Fruit fly (Drosophila melanogaster) whole organism, adult: ENCODE results near the gene kin17.
A peak's percentile ranks its signal among the peaks of the same experiment; 100 is the strongest.

Experiments
- CG11617 ChIP-seq: fragments of 200-800 bp; sonication (Bioruptor generic); optimal IDR thresholded peaks from 2 replicates; lab custom pipeline; 2017; ENCODE audit warnings: mild to moderate bottlenecking, missing biosample characterization, missing genetic modification reagents, missing genetic modification characterization
- CG12768 ChIP-seq: fragments of 200-800 bp; sonication (Bioruptor generic); optimal IDR thresholded peaks from 2 replicates; lab custom pipeline; 2017; ENCODE audit warnings: missing biosample characterization, missing genetic modification characterization, mild to moderate bottlenecking, moderate library complexity, missing genetic modification reagents
- CG14711 ChIP-seq: fragments of 200-800 bp; sonication (Bioruptor generic); optimal IDR thresholded peaks from 2 replicates; lab custom pipeline; 2018; ENCODE audit warnings: missing biosample characterization, mild to moderate bottlenecking, missing genetic modification characterization, moderate library complexity
- CG1620 ChIP-seq: fragments of 200-800 bp; sonication (Bioruptor generic); optimal IDR thresholded peaks from 2 replicates; lab custom pipeline; 2016; ENCODE audit warnings: missing biosample characterization, missing genetic modification characterization
- CG33017 ChIP-seq: fragments of 200-800 bp; sonication (Bioruptor generic); optimal IDR thresholded peaks from 2 replicates; lab custom pipeline; 2018; ENCODE audit warnings: missing biosample characterization, mild to moderate bottlenecking, missing genetic modification characterization, moderate library complexity
- CG5204 ChIP-seq: fragments of 200-800 bp; sonication (Bioruptor generic); optimal IDR thresholded peaks from 2 replicates; lab custom pipeline; 2016; ENCODE audit warnings: missing biosample characterization, missing genetic modification characterization
- CG7045 ChIP-seq: fragments of 200-800 bp; sonication (Bioruptor generic); optimal IDR thresholded peaks from 2 replicates; lab custom pipeline; 2017; ENCODE audit warnings: missing biosample characterization, mild to moderate bottlenecking, missing genetic modification characterization
- CG7101 ChIP-seq: fragments of 200-800 bp; sonication (Bioruptor generic); optimal IDR thresholded peaks from 2 replicates; lab custom pipeline; 2018; ENCODE audit warnings: missing biosample characterization, mild to moderate bottlenecking, missing genetic modification characterization, moderate library complexity
- Clk ChIP-seq: fragments of 200-800 bp; sonication (Bioruptor generic); optimal IDR thresholded peaks from 2 replicates; lab custom pipeline; 2017; ENCODE audit warnings: missing biosample characterization, missing genetic modification characterization
- Crg-1 ChIP-seq: fragments of 200-800 bp; sonication (Bioruptor generic); optimal IDR thresholded peaks from 2 replicates; lab custom pipeline; 2016; ENCODE audit warnings: missing biosample characterization, missing genetic modification characterization
- Hr96 ChIP-seq: fragments of 200-800 bp; sonication (Bioruptor generic); optimal IDR thresholded peaks from 2 replicates; lab custom pipeline; 2016; ENCODE audit warnings: missing biosample characterization, missing genetic modification characterization
- Mnt ChIP-seq: fragments of 200-800 bp; sonication (Bioruptor generic); optimal IDR thresholded peaks from 2 replicates; lab custom pipeline; 2016; ENCODE audit warnings: missing biosample characterization, mild to moderate bottlenecking, missing genetic modification characterization
- bab1 ChIP-seq: fragments of 200-800 bp; sonication (Bioruptor generic); optimal IDR thresholded peaks from 3 replicates; lab custom pipeline; 2019; ENCODE audit warnings: missing biosample characterization, mild to moderate bottlenecking, missing genetic modification characterization, moderate library complexity
- cic ChIP-seq: fragments of 200-800 bp; sonication (Bioruptor generic); optimal IDR thresholded peaks from 2 replicates; lab custom pipeline; 2017; ENCODE audit warnings: missing biosample characterization, mild to moderate bottlenecking, missing genetic modification characterization, moderate library complexity
- cnc ChIP-seq, 2 experiments: fragments of >200 bp; optimal IDR thresholded peaks; 2 replicates each; lab custom pipeline; 2017
- kay ChIP-seq: fragments of 200-800 bp; sonication (Bioruptor generic); peaks from one replicate; lab custom pipeline; 2016; ENCODE audit warnings: missing biosample characterization, missing genetic modification characterization, borderline replicate concordance
- ovo ChIP-seq: fragments of 200-800 bp; sonication (Bioruptor generic); optimal IDR thresholded peaks from 2 replicates; lab custom pipeline; 2016; ENCODE audit warnings: missing biosample characterization, missing genetic modification characterization
- pad ChIP-seq: fragments of 200-800 bp; sonication (Bioruptor generic); optimal IDR thresholded peaks from 3 replicates; lab custom pipeline; 2017; ENCODE audit warnings: missing biosample characterization, missing genetic modification characterization, mild to moderate bottlenecking, moderate library complexity, missing genetic modification reagents
- tj ChIP-seq: fragments of 200-800 bp; sonication (Bioruptor generic); optimal IDR thresholded peaks from 3 replicates; lab custom pipeline; 2017; ENCODE audit warnings: missing biosample characterization, mild to moderate bottlenecking, missing genetic modification characterization, moderate library complexity
- toe ChIP-seq: fragments of 200-800 bp; sonication (Bioruptor generic); optimal IDR thresholded peaks from 2 replicates; lab custom pipeline; 2016; ENCODE audit warnings: missing biosample characterization, missing genetic modification characterization

kin17 gene

dm6 chr3L:20353149-20353548 is 3.5 kb upstream of the kin17 start, which contains the start of gene CG5618:
Gene CG5618 (plus strand): TSS chr3L:20353449.
- no peak for TF ChIP-seq bab1 (GFP tag; lab: Kevin White, UChicago)
- TF ChIP-seq CG11617 = no peak
- TF ChIP-seq cnc (optimal IDR thresholded peaks at IDR 0.05; lab: Kevin White, UChicago) = no peak
- no peak for TF ChIP-seq Mnt (GFP tag; lab: Kevin White, UChicago)
- TF ChIP-seq tj (GFP tag; lab: Kevin White, UChicago) = no peak
- TF ChIP-seq Crg-1 = no peak

DNA sequence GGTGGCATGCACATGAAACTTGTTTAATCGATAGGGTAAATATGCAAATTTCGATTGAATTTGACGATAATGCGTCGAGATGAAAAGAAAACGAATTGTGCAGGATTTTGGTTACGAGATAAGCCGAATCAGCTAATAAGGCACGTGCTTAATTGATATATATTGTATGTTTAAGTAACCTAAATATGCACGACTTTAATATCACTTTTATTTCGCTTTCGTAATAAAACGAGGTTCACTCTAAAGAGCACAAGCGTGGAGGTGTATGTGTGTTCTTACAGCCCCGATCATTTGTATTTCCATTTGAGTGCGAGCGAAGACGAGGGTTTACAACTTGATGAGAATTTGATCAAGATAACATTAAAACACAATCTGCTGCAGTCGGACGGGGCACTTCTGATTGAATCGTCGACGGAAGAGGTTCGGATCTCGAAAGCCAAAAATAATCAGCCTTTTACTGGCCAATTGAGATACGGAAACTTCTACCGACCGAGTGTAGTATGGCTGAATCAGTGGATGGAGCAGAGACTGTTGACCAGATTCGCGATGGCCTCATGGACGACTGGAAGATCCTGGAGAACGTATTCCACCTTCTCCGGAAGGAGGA is 2.8 kb upstream of the kin17 start:
- peak; percentile 81 for TF ChIP-seq cic (GFP tag; lab: Kevin White, UChicago)
- peak; percentile 9 for TF ChIP-seq CG12768 (GFP tag; lab: Kevin White, UChicago)
- no peak for TF ChIP-seq CG1620 (GFP tag; lab: Kevin White, UChicago)
- TF ChIP-seq CG14711 (tag; lab: Kevin White, UChicago) = peak; percentile 12
- no peak for TF ChIP-seq toe (GFP tag; lab: Kevin White, UChicago)
- TF ChIP-seq tj (GFP tag; lab: Kevin White, UChicago) = peak; percentile 10
- no peak for TF ChIP-seq cnc (optimal IDR thresholded peaks at IDR 0.05; lab: Kevin White, UChicago)
- TF ChIP-seq Hr96 (GFP tag; lab: Kevin White, UChicago) = no peak
- peak; percentile 54 for TF ChIP-seq CG7045 (GFP tag; lab: Kevin White, UChicago)
- TF ChIP-seq Mnt (GFP tag; lab: Kevin White, UChicago) = peak; percentile 30
- peak; percentile 19 for TF ChIP-seq pad (GFP tag; lab: Kevin White, UChicago)
- no peak for TF ChIP-seq ovo (GFP tag; lab: Kevin White, UChicago)
- TF ChIP-seq CG11617 = peak; percentile 43
- TF ChIP-seq CG5204 = no peak
- peak; percentile 79 for TF ChIP-seq CG7101 (tag; lab: Kevin White, UChicago)
- no peak for TF ChIP-seq bab1 (GFP tag; lab: Kevin White, UChicago)
- TF ChIP-seq CG33017 (tag; lab: Kevin White, UChicago) = peak; percentile 68
- no peak for TF ChIP-seq Clk (GFP tag; lab: Kevin White, UChicago)
- peak; percentile 83 for TF ChIP-seq kay (GFP tag; lab: Kevin White, UChicago)
- no peak for TF ChIP-seq Crg-1

- TF ChIP-seq ovo (GFP tag; lab: Kevin White, UChicago) (no peak), Crg-1 (no peak), cnc (optimal IDR thresholded peaks at IDR 0.05; lab: Kevin White, UChicago) (no peak), pad (GFP tag; lab: Kevin White, UChicago) (no peak), tj (GFP tag; lab: Kevin White, UChicago) (no peak), kay (GFP tag; lab: Kevin White, UChicago) (no peak), CG7101 (tag; lab: Kevin White, UChicago) (no peak)
These were observed 2.2 kb upstream of the kin17 start for dm6 chr3L:20354363-20354762.

dm6 chr3L:20354872-20355271 is 1.7 kb upstream of the kin17 start:
- TF ChIP-seq kay (GFP tag; lab: Kevin White, UChicago) (no peak), CG1620 (GFP tag; lab: Kevin White, UChicago) (no peak), toe (GFP tag; lab: Kevin White, UChicago) (no peak), tj (GFP tag; lab: Kevin White, UChicago) (no peak), Clk (GFP tag; lab: Kevin White, UChicago) (no peak)

dm6 chr3L:20358212-20358611 is 1.6 kb downstream of the kin17 start, which contains the start of gene CG5665:
Gene CG5665 (plus strand): TSS chr3L:20358512.
- TF ChIP-seq CG11617 = no peak
- no peak for TF ChIP-seq pad (GFP tag; lab: Kevin White, UChicago)
- TF ChIP-seq cnc (optimal IDR thresholded peaks at IDR 0.05; lab: Kevin White, UChicago) = no peak
- no peak for TF ChIP-seq Crg-1
- no peak for TF ChIP-seq Mnt (GFP tag; lab: Kevin White, UChicago)
- TF ChIP-seq CG33017 (tag; lab: Kevin White, UChicago) = no peak
- TF ChIP-seq tj (GFP tag; lab: Kevin White, UChicago) = no peak
- no peak for TF ChIP-seq toe (GFP tag; lab: Kevin White, UChicago)

DNA sequence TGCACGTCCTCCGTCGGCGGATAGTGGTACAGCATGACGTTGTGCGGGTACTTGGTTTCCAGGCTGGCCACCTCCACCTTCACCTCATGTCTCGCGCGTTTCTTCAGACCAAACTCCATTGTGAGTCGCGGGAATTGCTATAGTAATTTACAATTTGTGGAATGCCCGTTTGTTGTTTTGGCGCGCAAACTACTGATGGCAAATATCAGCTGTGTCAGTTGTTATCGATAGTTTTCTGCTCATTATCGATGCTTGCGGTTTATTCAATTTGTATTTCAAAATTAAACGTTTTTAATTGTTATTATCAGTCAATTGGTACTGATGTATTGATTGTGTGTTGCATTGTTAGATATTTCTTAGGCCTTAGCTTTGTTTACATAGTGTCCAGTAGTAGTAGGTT is 4.8 kb downstream of the kin17 start, which contains the start of gene Prim2:
Prim2 (minus strand) TSS at position 197 of the 400 bp plus-strand sequence.
- TF ChIP-seq bab1 (GFP tag; lab: Kevin White, UChicago) (peak; percentile 30), CG11617 (no peak)

DNA sequence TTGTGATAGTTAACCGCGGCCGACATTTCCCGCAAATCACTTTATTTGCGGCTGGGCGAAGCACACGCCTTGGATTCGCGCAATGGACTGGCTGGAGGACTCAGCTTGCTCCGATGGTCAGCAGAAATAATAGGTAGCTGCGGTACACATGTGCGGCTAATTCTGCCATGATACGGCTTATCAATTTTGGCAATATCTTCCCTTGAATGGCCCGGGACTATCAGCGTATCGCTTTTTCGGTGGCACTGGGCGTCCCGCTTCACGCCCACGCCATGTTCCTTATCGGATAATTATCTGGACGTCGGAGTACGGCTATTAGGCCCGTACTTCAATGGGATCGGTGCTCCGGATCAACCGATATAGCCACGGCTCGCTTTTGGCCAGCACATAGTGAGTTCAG is 9.5 kb downstream of the kin17 start:
- TF ChIP-seq CG5204 (no peak), tj (GFP tag; lab: Kevin White, UChicago) (no peak), cnc (optimal IDR thresholded peaks at IDR 0.05; lab: Kevin White, UChicago) (no peak), Hr96 (GFP tag; lab: Kevin White, UChicago) (no peak), CG1620 (GFP tag; lab: Kevin White, UChicago) (no peak), CG14711 (tag; lab: Kevin White, UChicago) (no peak), toe (GFP tag; lab: Kevin White, UChicago) (no peak), kay (GFP tag; lab: Kevin White, UChicago) (no peak), bab1 (GFP tag; lab: Kevin White, UChicago) (no peak), ovo (GFP tag; lab: Kevin White, UChicago) (no peak), cic (GFP tag; lab: Kevin White, UChicago) (no peak), CG11617 (no peak), CG7045 (GFP tag; lab: Kevin White, UChicago) (no peak), CG33017 (tag; lab: Kevin White, UChicago) (no peak), pad (GFP tag; lab: Kevin White, UChicago) (no peak), Mnt (GFP tag; lab: Kevin White, UChicago) (no peak), Clk (GFP tag; lab: Kevin White, UChicago) (no peak)
